Fruit fly (Drosophila melanogaster): ENCODE measurements around the gene CG14253.

Gene CG14253

DNA sequence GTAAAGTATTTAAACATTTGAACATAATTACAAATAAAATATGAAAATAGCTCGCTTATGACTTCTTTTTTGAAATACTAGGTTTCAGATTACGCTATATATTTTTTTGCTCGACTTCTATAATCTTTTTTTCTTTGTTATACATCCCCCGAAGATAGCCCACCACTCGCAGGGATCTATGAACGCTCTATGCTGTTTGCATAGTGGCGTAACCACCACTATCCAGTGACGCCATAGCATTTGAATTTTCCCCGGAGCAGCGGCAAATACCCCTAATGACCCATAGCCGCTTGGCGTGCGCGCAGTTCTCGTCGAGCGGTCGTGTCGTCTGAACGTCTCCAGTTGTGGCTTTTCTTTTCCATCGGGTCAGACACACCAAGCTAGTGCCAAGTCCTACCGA is at the start of gene CG14253, which contains the start of gene CG46313:
Gene CG14253, plus strand, starts transcription at position 301 of the 400 bp plus-strand sequence.
Gene CG46313, plus strand, starts transcription at position 301 of the 400 bp plus-strand sequence.
- TF ChIP-seq Dll (optimal IDR thresholded peaks at IDR 0.05) (no peak), psq (optimal IDR thresholded peaks at IDR 0.05) (no peak), EcR (GFP tag; optimal IDR thresholded peaks at IDR 0.05) (no peak), pan (optimal IDR thresholded peaks at IDR 0.05) (no peak), usp (GFP tag; optimal IDR thresholded peaks at IDR 0.05) (no peak), CG8478 (optimal IDR thresholded peaks at IDR 0.05) (no peak)

DNA sequence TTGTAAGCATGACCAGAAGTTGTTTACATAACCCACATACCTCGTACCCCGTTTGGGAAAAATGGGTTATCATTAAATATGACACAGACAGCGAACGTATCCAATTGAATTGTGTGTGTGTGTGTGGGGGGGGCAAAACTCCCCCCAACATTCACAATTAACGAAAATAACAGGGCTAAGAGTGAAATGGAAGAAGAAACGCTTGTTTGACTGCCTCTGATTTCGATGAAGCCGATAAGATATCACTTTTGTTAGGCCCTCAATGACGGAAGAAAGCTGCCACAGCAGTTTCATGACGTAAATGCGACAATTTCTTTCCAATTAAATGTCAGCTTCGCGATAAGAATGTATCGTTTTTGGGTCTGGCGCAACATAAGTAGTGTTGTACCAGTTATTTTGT is 44.5 kb upstream of the CG14253 start:
- TF ChIP-seq psq (optimal IDR thresholded peaks at IDR 0.05) (no peak), usp (GFP tag; optimal IDR thresholded peaks at IDR 0.05) (no peak), EcR (GFP tag; optimal IDR thresholded peaks at IDR 0.05) (no peak), CG8478 (optimal IDR thresholded peaks at IDR 0.05) (no peak), pan (optimal IDR thresholded peaks at IDR 0.05) (no peak), Dll (optimal IDR thresholded peaks at IDR 0.05) (no peak)

DNA sequence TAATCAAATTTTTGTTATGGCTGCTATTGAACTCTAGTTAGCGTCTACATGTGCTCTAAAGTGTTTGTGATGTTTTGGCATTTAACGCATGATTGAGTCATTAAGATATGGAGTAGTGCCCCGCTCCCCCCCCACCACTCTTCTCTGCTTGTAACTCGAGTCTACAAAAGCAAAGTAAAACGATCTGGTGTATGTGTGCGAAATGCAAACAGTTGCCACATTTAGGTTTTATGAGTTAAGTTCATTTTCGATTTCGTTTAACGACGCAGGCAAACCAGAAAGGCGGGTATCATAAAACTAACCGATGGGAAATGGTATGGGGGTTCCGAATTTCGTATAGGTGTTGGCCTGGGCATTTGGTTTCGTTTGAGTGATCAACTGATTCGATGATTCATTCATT is 43.8 kb upstream of the CG14253 start:
- TF ChIP-seq Dll (optimal IDR thresholded peaks at IDR 0.05) (no peak), pan (optimal IDR thresholded peaks at IDR 0.05) (no peak), CG8478 (optimal IDR thresholded peaks at IDR 0.05) (no peak), usp (GFP tag; optimal IDR thresholded peaks at IDR 0.05) (no peak)

DNA sequence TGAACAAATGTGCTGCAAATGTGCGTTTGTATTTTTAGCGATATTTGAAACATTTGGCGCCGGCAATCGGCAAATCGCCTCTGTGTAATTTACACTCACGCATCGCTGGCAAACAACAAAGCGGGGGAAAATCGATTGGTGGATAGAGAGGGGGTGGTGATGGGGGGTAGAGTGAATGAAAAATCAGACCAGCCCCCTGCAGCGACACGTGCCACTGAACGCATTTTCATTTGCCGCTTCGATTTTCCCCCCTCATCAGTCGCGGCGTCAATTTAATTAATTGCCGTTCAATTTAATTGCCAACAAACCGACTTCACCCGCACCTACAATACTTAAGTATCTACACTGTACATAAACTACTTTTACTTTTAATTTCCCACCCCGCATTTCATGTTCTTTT is 42.9 kb upstream of the CG14253 start:
- TF ChIP-seq CG8478 (optimal IDR thresholded peaks at IDR 0.05) (no peak), EcR (GFP tag; optimal IDR thresholded peaks at IDR 0.05) (peak in 1 of 2 experiments; percentile 5)

DNA sequence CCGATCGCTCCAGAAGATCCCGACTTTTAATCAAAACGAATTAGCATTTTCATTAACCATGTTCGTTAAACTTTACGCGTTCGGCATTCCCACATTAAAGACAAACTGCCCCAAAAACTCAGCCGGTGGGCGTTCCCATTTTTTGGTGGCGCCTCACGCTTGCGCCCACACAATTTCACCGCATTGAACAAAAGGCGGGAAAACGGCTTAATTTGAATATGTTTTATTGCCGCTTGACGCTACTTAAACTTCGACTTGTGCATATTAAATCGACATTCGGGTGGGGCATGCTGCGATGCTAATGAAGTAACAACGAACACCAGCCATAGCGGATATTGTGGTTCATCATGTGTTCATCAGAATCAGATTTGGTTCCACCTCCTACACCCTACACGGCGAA is 41.8 kb upstream of the CG14253 start:
- TF ChIP-seq CG8478 (optimal IDR thresholded peaks at IDR 0.05): no peak
- TF ChIP-seq Dll (optimal IDR thresholded peaks at IDR 0.05): no peak
- TF ChIP-seq EcR (GFP tag; optimal IDR thresholded peaks at IDR 0.05): no peak
- no peak for TF ChIP-seq usp (GFP tag; optimal IDR thresholded peaks at IDR 0.05)

DNA sequence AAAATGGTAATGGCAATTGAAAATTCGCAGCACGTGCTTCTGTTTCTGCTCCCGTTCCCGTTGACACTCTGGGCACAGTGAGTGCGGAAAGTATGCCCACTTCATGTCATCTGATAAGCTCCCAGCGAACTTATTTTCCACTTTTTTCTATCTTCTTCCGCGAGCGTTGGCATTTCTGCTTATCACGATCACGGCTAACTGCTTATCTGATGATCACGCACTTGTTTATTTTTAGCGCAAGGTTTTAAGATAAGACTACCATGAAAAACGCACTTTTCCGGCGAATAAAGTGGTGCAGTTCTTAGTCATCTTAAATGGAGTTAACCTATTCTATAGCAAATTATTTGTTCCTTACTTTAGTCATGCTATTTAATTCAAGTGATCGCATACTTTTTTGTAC is 40.9 kb upstream of the CG14253 start:
- TF ChIP-seq EcR (GFP tag; optimal IDR thresholded peaks at IDR 0.05) (no peak), usp (GFP tag; optimal IDR thresholded peaks at IDR 0.05) (no peak), CG8478 (optimal IDR thresholded peaks at IDR 0.05) (no peak)

DNA sequence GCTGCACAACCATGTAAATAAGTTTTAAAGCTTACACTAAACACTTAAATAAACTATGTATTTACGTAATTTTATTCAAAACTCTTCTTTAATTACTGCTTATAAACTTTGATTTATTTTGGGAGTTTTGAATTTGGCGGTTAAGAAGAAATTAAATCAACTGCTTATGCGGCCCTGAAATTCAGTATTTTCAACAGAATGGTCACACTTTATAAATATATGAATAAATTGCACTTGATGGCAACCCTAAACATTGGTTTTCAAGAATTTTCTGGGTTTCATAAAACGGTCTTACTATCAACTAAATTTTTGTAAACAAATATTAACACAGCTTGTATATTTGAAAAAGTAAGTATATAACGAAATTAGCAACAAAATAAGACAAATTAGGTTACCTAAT is 33.1 kb upstream of the CG14253 start, which contains the start of gene CG14252:
Gene CG14252, plus strand, starts transcription at position 302 of the 400 bp plus-strand sequence.
- no peak for TF ChIP-seq pan (optimal IDR thresholded peaks at IDR 0.05)
- no peak for TF ChIP-seq psq (optimal IDR thresholded peaks at IDR 0.05)
- no peak for TF ChIP-seq EcR (GFP tag; optimal IDR thresholded peaks at IDR 0.05)

DNA sequence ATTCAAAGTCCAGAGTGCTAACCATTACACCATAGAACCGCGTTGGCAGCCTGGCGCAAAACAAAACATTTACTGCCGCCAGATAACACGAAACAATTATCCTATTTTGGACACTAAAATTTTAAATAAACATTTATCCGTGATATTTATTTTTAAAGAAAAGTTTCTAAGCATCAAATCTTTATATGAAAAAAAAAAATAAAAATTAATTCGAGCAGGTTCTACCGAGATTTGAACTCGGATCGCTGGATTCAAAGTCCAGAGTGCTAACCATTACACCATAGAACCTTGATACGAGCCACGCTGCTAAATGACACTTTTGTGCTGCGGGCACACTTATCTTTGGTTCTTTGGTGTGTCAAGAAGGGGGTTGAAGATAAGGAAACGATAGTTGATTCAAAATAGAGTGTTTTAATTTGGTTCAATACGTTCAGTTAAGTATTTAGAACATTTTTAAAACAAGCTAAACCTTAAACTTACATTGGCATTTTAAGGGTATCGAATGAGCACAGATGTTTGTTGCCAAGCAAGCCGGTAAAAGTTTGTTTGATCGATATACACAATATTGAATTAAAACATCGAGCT is 31.0 kb upstream of the CG14253 start, which contains the start of gene Spag1:
Gene Spag1, plus strand, starts transcription at position 535 of the 585 bp plus-strand sequence.
- TF ChIP-seq EcR (GFP tag; optimal IDR thresholded peaks at IDR 0.05) (no peak), Dll (optimal IDR thresholded peaks at IDR 0.05) (no peak), pan (optimal IDR thresholded peaks at IDR 0.05) (no peak), usp (GFP tag; optimal IDR thresholded peaks at IDR 0.05) (no peak), CG8478 (optimal IDR thresholded peaks at IDR 0.05) (no peak), psq (optimal IDR thresholded peaks at IDR 0.05) (no peak)

DNA sequence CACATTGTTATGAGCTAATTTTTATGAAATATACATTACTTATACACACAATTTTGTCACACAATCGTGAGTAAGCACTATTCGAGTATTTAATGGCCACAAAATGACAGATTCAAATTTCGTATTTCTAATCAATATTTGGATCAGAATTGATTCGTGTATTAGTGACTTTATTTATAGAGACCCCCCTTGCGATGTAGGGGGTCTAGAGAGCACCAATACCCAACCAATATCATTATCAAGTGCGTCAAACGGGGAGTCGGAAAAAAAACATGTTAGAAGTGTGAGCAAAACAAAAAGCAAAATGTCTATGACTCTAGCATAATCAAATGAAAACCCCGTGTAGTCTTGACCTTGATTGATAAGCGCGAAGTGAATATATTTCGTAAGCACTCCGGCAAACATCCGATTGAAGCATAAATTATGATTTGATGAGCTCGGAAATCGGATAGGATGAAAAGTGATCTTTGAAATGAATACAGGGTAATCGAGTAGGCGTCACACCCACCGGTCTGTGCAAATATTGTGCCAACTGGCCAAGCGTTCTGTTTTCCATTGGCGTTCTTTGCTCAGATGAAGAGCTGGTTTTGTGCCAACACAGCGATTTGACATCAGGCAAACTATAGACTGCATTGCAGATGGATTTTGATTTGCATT is 26.0 kb upstream of the CG14253 start:
- TF ChIP-seq CG8478 (optimal IDR thresholded peaks at IDR 0.05) (no peak), psq (optimal IDR thresholded peaks at IDR 0.05) (no peak), EcR (GFP tag; optimal IDR thresholded peaks at IDR 0.05) (no peak), usp (GFP tag; optimal IDR thresholded peaks at IDR 0.05) (no peak), Dll (optimal IDR thresholded peaks at IDR 0.05) (no peak), pan (optimal IDR thresholded peaks at IDR 0.05) (no peak)

DNA sequence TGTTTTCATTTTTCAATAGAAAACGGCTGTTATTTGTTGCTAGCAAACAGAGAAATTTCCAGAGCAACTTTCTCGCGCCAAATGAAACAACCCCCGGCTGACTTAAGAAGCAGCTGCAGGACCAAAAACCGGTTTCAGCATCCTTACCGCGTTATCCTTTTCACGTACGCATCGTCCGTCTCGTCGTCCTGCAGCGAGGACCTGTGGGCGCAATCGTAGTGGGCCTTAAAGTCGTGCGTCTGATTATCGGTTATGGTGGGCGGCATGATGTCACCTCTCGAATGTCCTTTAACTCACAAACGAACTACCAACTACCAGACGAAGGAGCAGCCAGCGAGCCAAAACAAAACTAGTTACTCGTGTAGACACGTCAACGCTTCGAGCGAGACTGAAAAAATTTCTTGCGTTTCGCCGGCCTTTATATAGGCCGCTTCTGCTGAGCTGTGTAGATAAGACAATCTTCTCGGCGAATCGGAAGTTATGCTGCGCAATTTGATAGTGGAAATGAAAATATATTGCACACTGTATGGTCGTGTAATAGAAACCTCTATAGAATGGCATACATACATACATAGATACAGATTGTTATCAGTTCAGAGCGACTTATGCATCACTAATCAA is 25.4 kb upstream of the CG14253 start:
- no peak for TF ChIP-seq CG8478 (optimal IDR thresholded peaks at IDR 0.05)
- TF ChIP-seq pan (optimal IDR thresholded peaks at IDR 0.05): no peak
- no peak for TF ChIP-seq psq (optimal IDR thresholded peaks at IDR 0.05)
- no peak for TF ChIP-seq usp (GFP tag; optimal IDR thresholded peaks at IDR 0.05)
- TF ChIP-seq EcR (GFP tag; optimal IDR thresholded peaks at IDR 0.05): no peak
- TF ChIP-seq Dll (optimal IDR thresholded peaks at IDR 0.05): no peak

DNA sequence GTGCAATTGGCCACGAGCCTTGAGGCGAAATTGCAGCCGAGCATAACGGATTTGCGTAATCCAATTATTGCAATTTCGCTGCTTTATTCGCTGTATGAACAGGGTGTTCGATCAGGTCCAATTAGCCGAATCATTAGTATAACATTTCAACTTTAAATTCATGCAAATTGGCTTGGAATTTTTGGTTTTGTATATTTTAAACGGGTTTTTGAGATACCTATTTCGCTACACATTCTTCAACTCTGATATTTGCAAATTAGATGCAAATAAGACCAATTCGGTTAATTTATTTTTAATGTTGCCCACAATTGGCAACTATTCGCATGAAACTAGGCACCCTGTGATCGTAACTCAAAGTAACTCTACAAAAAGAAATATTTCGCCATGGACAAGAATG is 24.9 kb upstream of the CG14253 start:
- TF ChIP-seq EcR (GFP tag; optimal IDR thresholded peaks at IDR 0.05): no peak

DNA sequence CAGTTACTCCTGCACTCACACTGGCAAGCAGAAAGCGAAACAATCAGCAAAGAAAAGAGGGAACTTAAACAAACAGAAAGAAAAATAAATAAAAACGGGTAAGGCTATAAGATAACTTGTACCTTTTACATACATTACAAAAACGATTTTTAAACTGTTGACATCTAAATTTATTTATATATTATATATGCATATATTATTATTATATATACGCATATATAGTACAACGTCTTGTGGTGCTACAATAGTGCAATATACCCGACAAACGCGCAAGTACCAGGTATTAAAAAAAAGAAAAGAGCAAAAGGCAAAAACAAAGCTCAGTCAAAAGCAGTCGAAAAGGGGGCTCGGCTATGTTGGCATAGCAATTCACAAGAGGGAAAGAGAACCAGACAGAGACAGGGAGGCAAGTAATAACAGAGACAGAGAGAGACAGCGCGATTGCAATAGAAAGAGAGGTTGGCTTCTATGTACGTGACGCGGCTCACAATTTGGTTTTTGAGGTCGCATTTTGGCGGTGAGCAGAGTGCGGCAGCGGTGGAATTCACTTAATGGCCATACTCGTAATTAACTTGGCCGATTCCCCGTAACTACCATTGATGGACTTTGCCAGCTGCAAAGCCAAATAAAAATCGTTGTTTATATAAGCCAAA is 24.2 kb upstream of the CG14253 start:
- TF ChIP-seq pan (optimal IDR thresholded peaks at IDR 0.05): peak; percentile 71
- no peak for TF ChIP-seq Dll (optimal IDR thresholded peaks at IDR 0.05)
- peak; percentile 44 for TF ChIP-seq CG8478 (optimal IDR thresholded peaks at IDR 0.05)

DNA sequence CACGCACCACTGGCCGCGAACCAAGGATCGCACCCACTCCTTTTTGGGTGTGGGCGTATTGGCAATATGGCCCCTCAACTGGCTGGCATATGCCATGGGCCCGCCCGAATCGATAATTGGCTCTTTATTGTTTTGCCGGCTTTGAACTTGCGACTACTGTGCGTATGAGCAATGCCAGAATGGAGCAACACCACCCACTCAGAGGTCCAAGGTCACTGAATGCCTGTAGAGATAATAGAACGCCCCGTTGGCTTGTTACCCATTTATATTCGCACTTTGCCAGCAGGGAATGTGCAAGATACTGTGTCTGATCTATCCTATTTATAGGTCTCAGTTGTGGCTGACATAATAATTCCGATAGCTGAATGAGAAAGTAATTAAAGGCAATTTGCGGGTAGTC is 22.8 kb upstream of the CG14253 start:
- TF ChIP-seq pan (optimal IDR thresholded peaks at IDR 0.05): no peak

Data from whole organism.